Worm (Caenorhabditis elegans) whole organism, dauer: ENCODE measurements around the gene apc-2.

Experiments used
- unc-62 ChIP-seq: sonication (generic microtip); optimal IDR thresholded peaks from 2 replicates; lab custom pipeline; 2017; ENCODE audit warnings: missing biosample characterization, missing genetic modification reagents, missing genetic modification characterization

apc-2 gene

DNA sequence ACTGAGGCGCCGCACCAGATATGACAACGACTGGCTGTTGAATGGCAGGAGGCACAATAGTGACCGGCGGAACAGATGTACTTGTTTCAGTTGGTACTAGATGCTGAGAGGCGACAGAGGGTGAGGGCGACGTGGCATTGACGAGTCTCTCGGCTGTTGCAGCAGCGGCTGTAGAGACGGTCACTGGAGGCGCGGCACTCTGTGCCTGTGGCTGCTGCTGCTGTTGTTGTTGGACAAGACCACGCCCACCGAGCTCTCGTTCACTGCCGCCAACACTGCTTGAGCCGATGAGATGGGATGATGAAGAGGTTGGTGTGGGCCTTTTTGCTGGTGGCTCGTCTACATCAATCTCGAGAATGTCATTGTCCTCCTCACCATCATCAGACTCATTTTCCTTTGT, 36.7 kb downstream of the apc-2 start:
- TF ChIP-seq unc-62, result no peak

DNA sequence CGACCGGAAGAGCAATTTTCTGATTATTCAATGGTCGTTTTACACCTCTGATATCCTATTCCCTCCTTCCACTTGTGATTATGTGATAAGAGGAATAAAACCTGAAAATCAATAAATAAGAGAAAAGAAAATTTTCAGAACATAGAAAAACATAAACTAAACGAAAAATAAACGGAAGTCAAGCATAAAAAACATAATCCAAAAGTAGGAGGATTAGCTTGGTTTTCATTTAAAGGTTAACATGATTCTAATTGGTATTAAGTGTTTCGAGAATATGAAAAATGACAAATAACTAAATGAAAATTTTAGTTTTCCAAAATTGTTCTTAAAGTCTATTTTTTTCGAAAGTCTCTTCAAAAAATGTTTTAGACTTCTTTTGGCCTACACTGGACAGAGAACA, 40.7 kb downstream of the apc-2 start, which contains the start of gene gei-8:
TSS of gene gei-8 (minus strand) at position 101 of the 400 bp plus-strand sequence.
- no peak for TF ChIP-seq unc-62

DNA sequence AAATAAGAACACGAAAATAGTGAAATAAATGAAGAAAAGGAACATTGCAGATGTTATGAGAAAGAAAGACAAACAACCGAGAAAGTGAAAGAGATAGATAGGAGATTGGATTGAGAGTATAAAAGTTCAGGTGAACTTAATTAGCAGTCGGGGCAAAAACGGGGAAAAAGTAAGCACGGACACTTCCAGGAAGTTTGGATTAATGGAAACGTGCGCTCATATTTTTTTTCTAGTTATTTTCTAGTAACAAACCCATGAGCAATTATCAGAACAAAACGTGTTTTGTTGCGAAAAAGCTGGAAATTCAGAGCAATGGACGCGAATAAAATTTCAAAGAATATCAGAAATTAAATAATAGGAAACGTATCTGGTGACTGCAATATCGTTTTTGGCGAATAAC, 41.5 kb downstream of the apc-2 start:
- no peak for TF ChIP-seq unc-62

DNA sequence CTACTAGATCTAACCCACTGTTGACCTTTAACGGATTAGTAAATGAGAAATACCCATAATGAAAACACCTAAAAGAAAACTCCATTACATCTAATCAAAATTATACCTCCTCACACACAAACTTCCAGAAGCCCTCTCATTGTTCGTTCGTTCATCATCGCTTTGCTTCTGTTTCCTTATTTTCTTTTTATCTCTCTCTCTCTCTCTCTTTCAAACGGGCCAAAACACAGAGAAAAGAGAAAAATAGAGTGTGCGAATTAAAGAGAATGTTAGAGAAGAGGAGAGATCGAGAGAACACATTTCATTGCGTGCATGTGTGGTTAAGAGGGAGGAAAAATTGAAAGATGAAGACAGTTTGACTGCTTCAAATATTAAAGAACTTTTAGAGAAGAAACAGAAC, 43.9 kb downstream of the apc-2 start:
- no peak for TF ChIP-seq unc-62

DNA sequence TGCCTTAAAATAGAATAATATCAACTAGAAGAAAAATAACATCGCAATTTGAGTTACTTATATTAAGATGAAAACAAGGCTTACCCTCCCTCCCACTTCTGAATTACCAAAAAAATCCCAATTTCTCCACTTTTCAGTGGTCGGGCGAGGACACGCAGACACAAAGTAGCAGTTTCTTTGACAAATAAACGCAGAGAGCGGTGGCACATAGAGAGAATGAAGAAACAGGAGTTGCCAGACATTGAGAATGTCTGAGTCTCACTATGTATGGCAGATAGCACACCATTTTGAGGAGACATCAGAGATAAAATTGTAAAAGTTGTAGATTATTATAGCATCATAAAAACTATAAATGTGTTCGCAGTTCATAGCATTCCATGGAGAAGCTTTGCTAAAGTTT, 44.8 kb downstream of the apc-2 start:
- TF ChIP-seq unc-62, result no peak

DNA sequence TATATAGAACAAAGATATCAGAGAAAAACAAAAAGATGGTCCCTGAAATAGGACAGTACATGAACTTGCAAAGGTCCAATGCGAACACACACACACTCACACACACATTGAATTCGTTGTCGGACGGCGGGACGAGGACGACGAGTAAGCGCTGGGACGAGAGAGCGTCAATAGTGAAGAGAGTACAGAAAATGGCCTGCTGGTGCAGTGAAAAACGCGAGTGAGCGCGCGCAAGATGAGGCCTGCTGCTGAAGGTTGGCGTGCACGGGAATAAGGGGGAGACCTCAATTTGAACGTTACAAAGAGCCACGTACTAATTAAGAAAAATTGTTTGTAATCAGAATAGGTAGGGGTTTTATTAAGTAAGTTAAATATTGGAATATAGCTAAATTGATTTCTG, 46.5 kb downstream of the apc-2 start:
- no peak for TF ChIP-seq unc-62

DNA sequence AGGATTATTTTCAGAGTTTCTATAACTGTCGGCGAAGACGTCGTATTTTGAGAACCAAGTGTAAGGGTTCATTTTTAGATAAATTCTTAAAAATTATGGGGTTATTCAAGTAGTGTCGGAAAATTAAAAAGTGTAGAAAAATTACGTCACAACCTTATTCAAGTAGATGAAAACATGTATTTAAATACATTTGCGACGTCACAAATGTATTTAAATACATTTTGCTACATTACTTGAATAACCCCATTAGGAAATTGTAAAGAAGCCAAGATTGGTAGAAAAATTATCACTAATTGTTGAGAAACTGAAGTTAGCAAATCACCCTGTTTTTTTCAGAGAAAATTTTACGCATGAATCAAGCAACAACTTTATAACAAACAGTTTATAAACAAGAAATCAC, 48.8 kb downstream of the apc-2 start:
- no peak for TF ChIP-seq unc-62

DNA sequence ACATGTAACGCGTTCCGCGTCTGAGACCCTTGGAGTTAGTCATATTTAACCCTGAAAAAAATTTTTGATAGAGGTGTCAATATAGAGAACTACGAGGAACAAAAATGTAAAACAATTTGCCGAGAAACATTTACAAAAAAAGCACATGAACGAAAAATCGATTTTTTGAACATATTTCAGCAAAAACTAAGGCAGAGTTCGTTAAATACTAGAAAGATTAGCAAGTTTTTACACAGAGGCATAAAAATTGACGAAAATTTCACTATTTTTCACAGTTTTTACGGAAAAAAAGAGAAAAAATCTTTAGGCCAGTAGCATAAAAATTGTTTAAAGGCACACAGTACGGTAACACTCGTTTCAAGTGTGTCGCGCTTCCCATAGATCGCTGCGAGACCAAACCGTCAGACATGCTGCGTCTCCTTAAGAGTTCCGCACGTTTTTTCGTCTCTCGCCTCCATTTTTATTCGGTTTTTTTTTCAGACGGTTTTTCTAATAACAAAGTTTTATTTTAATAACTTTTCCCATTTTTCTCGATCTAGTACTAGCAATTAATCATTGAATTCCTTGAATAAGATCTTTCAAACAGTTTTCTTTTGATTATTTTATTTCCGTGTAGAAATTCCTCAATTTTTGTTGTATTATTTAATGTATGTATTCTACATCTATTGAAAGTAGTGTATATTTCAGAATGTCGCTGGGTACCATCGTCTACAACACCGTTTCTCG, 49.9 kb downstream of the apc-2 start, which contains the start of the genes rpl-21 and C14B9.10:
TSS of gene rpl-21 (minus strand) at position 51 of the 726 bp plus-strand sequence.
TSS of gene C14B9.10 (plus strand) at position 676 of the 726 bp plus-strand sequence.
- no peak for TF ChIP-seq unc-62

DNA sequence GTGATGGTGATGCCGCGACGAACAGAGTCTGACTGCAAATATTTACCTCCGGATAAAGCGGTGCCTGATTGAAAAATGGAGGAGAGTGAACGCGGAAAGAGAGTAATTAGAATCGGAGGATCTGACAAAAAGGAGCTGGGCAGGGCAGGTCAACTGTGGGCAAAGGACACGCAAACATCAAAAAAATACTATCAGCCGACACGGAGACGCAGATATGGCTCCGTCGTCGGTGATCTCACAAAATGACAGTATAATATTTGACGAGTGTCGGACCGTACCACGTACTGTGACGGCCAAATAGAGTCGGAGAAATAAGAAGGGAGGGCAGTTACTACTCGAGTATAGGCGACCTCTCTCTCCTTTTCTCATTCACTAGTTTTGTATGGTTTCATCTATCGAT, 52.1 kb downstream of the apc-2 start:
- TF ChIP-seq unc-62, result no peak
